Fruit fly (Drosophila melanogaster): ENCODE data around the gene pyx.

Gene pyx

dm6 chr3L:217480-218118, 5.3 kb downstream of the pyx start, which contains the start of gene CG13877:
Gene CG13877 (plus strand): TSS chr3L:218068.
- no peak for TF ChIP-seq psq (optimal IDR thresholded peaks at IDR 0.05)
- TF ChIP-seq EcR (GFP tag; optimal IDR thresholded peaks at IDR 0.05), result no peak
- TF ChIP-seq usp (GFP tag; optimal IDR thresholded peaks at IDR 0.05), result no peak
- no peak for TF ChIP-seq pan (optimal IDR thresholded peaks at IDR 0.05)
- no peak for TF ChIP-seq Dll (optimal IDR thresholded peaks at IDR 0.05)
- TF ChIP-seq CG8478 (optimal IDR thresholded peaks at IDR 0.05), result no peak

- TF ChIP-seq pan (optimal IDR thresholded peaks at IDR 0.05) (no peak), EcR (GFP tag; optimal IDR thresholded peaks at IDR 0.05) (no peak), CG8478 (optimal IDR thresholded peaks at IDR 0.05) (no peak), psq (optimal IDR thresholded peaks at IDR 0.05) (no peak), Dll (optimal IDR thresholded peaks at IDR 0.05) (no peak), usp (GFP tag; optimal IDR thresholded peaks at IDR 0.05) (no peak)
These were observed 6.5 kb downstream of the pyx start, which contains the start of gene Kaz1-ORFB for dm6 chr3L:216325-216724. Gene Kaz1-ORFB (plus strand): TSS chr3L:216625.

- TF ChIP-seq pan (optimal IDR thresholded peaks at IDR 0.05) (no peak), CG8478 (optimal IDR thresholded peaks at IDR 0.05) (no peak), psq (optimal IDR thresholded peaks at IDR 0.05) (no peak), EcR (GFP tag; optimal IDR thresholded peaks at IDR 0.05) (no peak), usp (GFP tag; optimal IDR thresholded peaks at IDR 0.05) (no peak), Dll (optimal IDR thresholded peaks at IDR 0.05) (no peak)
These were observed 10.3 kb downstream of the pyx start, which contains the start of the genes thoc7 and Dis3l2 for dm6 chr3L:212520-212919. Gene thoc7 (minus strand): TSS chr3L:212687. Gene Dis3l2 (plus strand): TSS chr3L:212709.

- TF ChIP-seq Dll (optimal IDR thresholded peaks at IDR 0.05), result no peak
- no peak for TF ChIP-seq pan (optimal IDR thresholded peaks at IDR 0.05)
- TF ChIP-seq CG8478 (optimal IDR thresholded peaks at IDR 0.05), result no peak
- TF ChIP-seq usp (GFP tag; optimal IDR thresholded peaks at IDR 0.05), result no peak
- TF ChIP-seq psq (optimal IDR thresholded peaks at IDR 0.05), result no peak
- TF ChIP-seq EcR (GFP tag; optimal IDR thresholded peaks at IDR 0.05), result no peak
These were observed 11.7 kb downstream of the pyx start, which contains the start of gene Prp4k for dm6 chr3L:211200-211599. Gene Prp4k (minus strand): TSS chr3L:211457.

dm6 chr3L:205723-206284, 17.1 kb downstream of the pyx start, which contains the start of the genes Gk1 and CG13876:
Gene Gk1 (minus strand): TSS chr3L:205844.
Gene CG13876 (plus strand): TSS chr3L:206134.
- TF ChIP-seq usp (GFP tag; optimal IDR thresholded peaks at IDR 0.05) (no peak), EcR (GFP tag; optimal IDR thresholded peaks at IDR 0.05) (no peak), pan (optimal IDR thresholded peaks at IDR 0.05) (no peak), CG8478 (optimal IDR thresholded peaks at IDR 0.05) (no peak)

- no peak for TF ChIP-seq psq (optimal IDR thresholded peaks at IDR 0.05)
- no peak for TF ChIP-seq Dll (optimal IDR thresholded peaks at IDR 0.05)
These were observed 19.2 kb downstream of the pyx start, which contains the start of gene NitFhit for dm6 chr3L:203536-204135. Gene NitFhit (plus strand): TSS chr3L:203730.

- TF ChIP-seq psq (optimal IDR thresholded peaks at IDR 0.05) (no peak), pan (optimal IDR thresholded peaks at IDR 0.05) (no peak), usp (GFP tag; optimal IDR thresholded peaks at IDR 0.05) (no peak), CG8478 (optimal IDR thresholded peaks at IDR 0.05) (no peak), Dll (optimal IDR thresholded peaks at IDR 0.05) (no peak), EcR (GFP tag; optimal IDR thresholded peaks at IDR 0.05) (no peak)
These were observed 22.9 kb downstream of the pyx start, which contains the start of the genes rno and mri for dm6 chr3L:199754-200596. Gene rno (minus strand): TSS chr3L:199762. Gene mri (plus strand): TSS chr3L:200174.

dm6 chr3L:199050-199745, 23.7 kb downstream of the pyx start:
- TF ChIP-seq Dll (optimal IDR thresholded peaks at IDR 0.05) (no peak), CG8478 (optimal IDR thresholded peaks at IDR 0.05) (peak; percentile 51), usp (GFP tag; optimal IDR thresholded peaks at IDR 0.05) (no peak), psq (optimal IDR thresholded peaks at IDR 0.05) (no peak)

dm6 chr3L:184251-184650, 38.6 kb downstream of the pyx start, which contains the start of the genes CG34140, Mkp and Mtch:
Gene CG34140 (minus strand): TSS chr3L:184424.
Gene Mkp (minus strand): TSS chr3L:184540.
Gene Mtch (plus strand): TSS chr3L:184626.
- TF ChIP-seq pan (optimal IDR thresholded peaks at IDR 0.05), result no peak
- no peak for TF ChIP-seq CG8478 (optimal IDR thresholded peaks at IDR 0.05)
- TF ChIP-seq usp (GFP tag; optimal IDR thresholded peaks at IDR 0.05), result no peak
- TF ChIP-seq Dll (optimal IDR thresholded peaks at IDR 0.05), result no peak
- no peak for TF ChIP-seq EcR (GFP tag; optimal IDR thresholded peaks at IDR 0.05)
- TF ChIP-seq psq (optimal IDR thresholded peaks at IDR 0.05), result no peak

- no peak for TF ChIP-seq Dll (optimal IDR thresholded peaks at IDR 0.05)
- TF ChIP-seq psq (optimal IDR thresholded peaks at IDR 0.05), result no peak
- TF ChIP-seq CG8478 (optimal IDR thresholded peaks at IDR 0.05), result no peak
- TF ChIP-seq pan (optimal IDR thresholded peaks at IDR 0.05), result no peak
- no peak for TF ChIP-seq usp (GFP tag; optimal IDR thresholded peaks at IDR 0.05)
- TF ChIP-seq EcR (GFP tag; optimal IDR thresholded peaks at IDR 0.05), result no peak
These were observed 42.7 kb downstream of the pyx start for dm6 chr3L:180262-180543.
